Worm (Caenorhabditis elegans) whole organism, L4 larva: Measurements from ENCODE around the gene ZK470.14.

Source experiments
- F10B5.3 ChIP-seq: sonication (generic microtip); optimal IDR thresholded peaks from 2 replicates; lab custom pipeline; 2016; ENCODE audit warnings: mild to moderate bottlenecking, missing genetic modification characterization, missing compliant biosample characterization
- F49E8.2 ChIP-seq: sonication (generic microtip); optimal IDR thresholded peaks from 2 replicates; lab custom pipeline; 2016; ENCODE audit warnings: missing compliant biosample characterization, mild to moderate bottlenecking, missing genetic modification characterization, borderline replicate concordance
- T20F7.1 ChIP-seq: fragments of 200-800 bp; sonication (Bioruptor generic); optimal IDR thresholded peaks from 2 replicates; lab custom pipeline; 2018; ENCODE audit warnings: mild to moderate bottlenecking, missing genetic modification characterization, missing compliant biosample characterization
- T26A8.4 ChIP-seq: fragments of 200-800 bp; sonication (Bioruptor generic); IDR thresholded peaks from 2 replicates; pipeline ENCODE4 v1.3.6; 2022; ENCODE audit warnings: missing genetic modification characterization, missing compliant biosample characterization
- Y105C5A.15 ChIP-seq: fragments of 200-800 bp; sonication (Bioruptor generic); IDR thresholded peaks from 2 replicates; pipeline ENCODE4 v1.3.6; 2022; ENCODE audit warnings: missing genetic modification characterization, missing compliant biosample characterization
- Y5F2A.4 ChIP-seq: fragments of 200-800 bp; sonication (Bioruptor generic); optimal IDR thresholded peaks from 2 replicates; lab custom pipeline; 2018; ENCODE audit warnings: mild to moderate bottlenecking, missing genetic modification characterization, missing compliant biosample characterization
- Y75B8A.6 ChIP-seq: fragments of 200-800 bp; sonication (Bioruptor generic); IDR thresholded peaks from 2 replicates; pipeline ENCODE4 v1.3.6; 2022; ENCODE audit warnings: missing genetic modification reagents, missing genetic modification characterization, missing compliant biosample characterization
- aha-1 ChIP-seq: fragments of 150-350 bp; peaks from one replicate; lab custom pipeline; 2014; ENCODE audit warnings: missing biosample characterization, missing genetic modification characterization
- ceh-20 ChIP-seq: fragments of 200-800 bp; sonication (Bioruptor generic); IDR thresholded peaks from 2 replicates; pipeline ENCODE4 v1.3.6; 2022; ENCODE audit warnings: missing genetic modification reagents, missing genetic modification characterization, missing compliant biosample characterization
- ceh-28 ChIP-seq: fragments of 150-350 bp; optimal IDR thresholded peaks from 2 replicates; lab custom pipeline; 2014; ENCODE audit warnings: missing biosample characterization, missing genetic modification reagents, missing genetic modification characterization
- ceh-32 ChIP-seq: sonication (generic microtip); optimal IDR thresholded peaks from 2 replicates; lab custom pipeline; 2016; ENCODE audit warnings: mild to moderate bottlenecking, missing genetic modification characterization, missing compliant biosample characterization; ENCODE audit not compliant: poor library complexity
- ceh-44 ChIP-seq: fragments of 200-800 bp; sonication (Bioruptor generic); IDR thresholded peaks from 2 replicates; pipeline ENCODE4 v1.3.6; 2022; ENCODE audit warnings: missing genetic modification reagents, missing genetic modification characterization, missing compliant biosample characterization
- cey-2 ChIP-seq: sonication (generic microtip); optimal IDR thresholded peaks from 3 replicates; lab custom pipeline; 2017; ENCODE audit warnings: missing genetic modification characterization, mild to moderate bottlenecking, missing compliant biosample characterization, antibody characterized with exemption, borderline replicate concordance; ENCODE audit not compliant: insufficient read depth
- ctbp-1 ChIP-seq: fragments of 200-800 bp; sonication (Bioruptor generic); IDR thresholded peaks from 2 replicates; pipeline ENCODE4 v1.3.6; 2022; ENCODE audit warnings: missing genetic modification reagents, missing genetic modification characterization, missing compliant biosample characterization
- daf-19 ChIP-seq: fragments of 200-800 bp; sonication (Bioruptor generic); conservative IDR thresholded peaks from 2 replicates; pipeline ENCODE4 v1.3.6; 2022; ENCODE audit warnings: missing genetic modification characterization, missing compliant biosample characterization
- daf-8 ChIP-seq: fragments of 200-800 bp; sonication (Bioruptor generic); IDR thresholded peaks from 2 replicates; pipeline ENCODE4 v1.3.6; 2022; ENCODE audit warnings: missing genetic modification characterization, missing compliant biosample characterization
- dmd-6 ChIP-seq: fragments of 200-800 bp; sonication (Bioruptor generic); IDR thresholded peaks from 2 replicates; pipeline ENCODE4 v1.3.6; 2022; ENCODE audit warnings: missing genetic modification reagents, missing genetic modification characterization, missing compliant biosample characterization
- egl-27 ChIP-seq: sonication (generic microtip); optimal IDR thresholded peaks from 3 replicates; lab custom pipeline; 2017; ENCODE audit warnings: missing biosample characterization, missing genetic modification reagents, missing genetic modification characterization
- gei-8 ChIP-seq: fragments of 200-800 bp; sonication (Bioruptor generic); optimal IDR thresholded peaks from 2 replicates; lab custom pipeline; 2018; ENCODE audit warnings: mild to moderate bottlenecking, missing genetic modification characterization, missing compliant biosample characterization
- hif-1 ChIP-seq, 2 experiments: sonication (generic microtip); optimal IDR thresholded peaks; 2 replicates each; lab custom pipeline; 2016 to 2017; ENCODE audit warnings: missing compliant biosample characterization in 2 of 2, missing genetic modification characterization in 2 of 2, missing genetic modification reagents in 2 of 2, missing genotype in 2 of 2, mild to moderate bottlenecking in 1 of 2
- hlh-30 ChIP-seq: sonication (generic microtip); optimal IDR thresholded peaks from 2 replicates; lab custom pipeline; 2017; ENCODE audit warnings: antibody characterized with exemption, mild to moderate bottlenecking, missing genetic modification characterization, missing compliant biosample characterization; ENCODE audit not compliant: insufficient read depth
- lin-38 ChIP-seq: fragments of 200-800 bp; sonication (Bioruptor generic); IDR thresholded peaks from 2 replicates; pipeline ENCODE4 v1.3.6; 2022; ENCODE audit warnings: missing genetic modification reagents, missing genetic modification characterization, missing compliant biosample characterization
- lir-3 ChIP-seq: sonication (generic microtip); optimal IDR thresholded peaks from 2 replicates; lab custom pipeline; 2016; ENCODE audit warnings: mild to moderate bottlenecking, missing genetic modification characterization, missing compliant biosample characterization
- madf-5 ChIP-seq, 2 experiments: fragments of 200-800 bp; sonication (Bioruptor generic); IDR thresholded peaks; 2 replicates each; pipeline ENCODE4 v1.3.6; 2022; ENCODE audit warnings: missing compliant biosample characterization in 2 of 2, missing genetic modification characterization in 2 of 2
- madf-9 ChIP-seq: fragments of 200-800 bp; sonication (Bioruptor generic); conservative IDR thresholded peaks from 2 replicates; pipeline ENCODE4 v1.3.6; 2022; ENCODE audit warnings: missing genetic modification reagents, missing genetic modification characterization, missing compliant biosample characterization
- mdt-29 ChIP-seq: fragments of 200-800 bp; sonication (Bioruptor generic); IDR thresholded peaks from 2 replicates; pipeline ENCODE4 v1.3.6; 2022; ENCODE audit warnings: missing genetic modification reagents, missing genetic modification characterization, missing compliant biosample characterization
- mep-1 ChIP-seq: fragments of 150-350 bp; sonication (generic microtip); optimal IDR thresholded peaks from 3 replicates; lab custom pipeline; 2014; ENCODE audit warnings: missing biosample characterization, missing genetic modification characterization
- mes-2 ChIP-seq: sonication (generic microtip); optimal IDR thresholded peaks from 2 replicates; lab custom pipeline; 2016; ENCODE audit warnings: missing genotype, mild to moderate bottlenecking, missing genetic modification characterization, missing compliant biosample characterization; ENCODE audit not compliant: poor library complexity, severe bottlenecking
- mxl-2 ChIP-seq: fragments of 200-800 bp; sonication (Bioruptor generic); conservative IDR thresholded peaks from 2 replicates; pipeline ENCODE4 v1.3.6; 2022; ENCODE audit warnings: missing genetic modification reagents, missing genetic modification characterization, missing compliant biosample characterization
- nhr-11 ChIP-seq: fragments of 150-350 bp; optimal IDR thresholded peaks from 2 replicates; lab custom pipeline; 2014; ENCODE audit warnings: missing biosample characterization, missing genetic modification characterization
- nhr-237 ChIP-seq: sonication (generic microtip); optimal IDR thresholded peaks from 2 replicates; lab custom pipeline; 2017; ENCODE audit warnings: missing biosample characterization, missing genetic modification characterization
- nhr-42 ChIP-seq: fragments of 200-800 bp; sonication (Bioruptor generic); IDR thresholded peaks from 2 replicates; pipeline ENCODE4 v1.3.6; 2022; ENCODE audit warnings: missing genetic modification characterization, missing compliant biosample characterization
- nhr-48 ChIP-seq: sonication (generic microtip); optimal IDR thresholded peaks from 2 replicates; lab custom pipeline; 2016; ENCODE audit warnings: mild to moderate bottlenecking, missing genetic modification characterization, missing compliant biosample characterization
- nhr-77 ChIP-seq: fragments of 150-350 bp; optimal IDR thresholded peaks from 2 replicates; lab custom pipeline; 2014; ENCODE audit warnings: missing biosample characterization, missing genetic modification characterization
- pqm-1 ChIP-seq: sonication (generic microtip); optimal IDR thresholded peaks from 2 replicates; lab custom pipeline; 2017; ENCODE audit warnings: missing biosample characterization, missing genetic modification characterization
- set-16 ChIP-seq: fragments of 200-800 bp; sonication (Bioruptor generic); IDR thresholded peaks from 2 replicates; pipeline ENCODE4 v1.3.6; 2022; ENCODE audit warnings: missing genetic modification reagents, missing genetic modification characterization, missing compliant biosample characterization
- unc-130 ChIP-seq: sonication (generic microtip); optimal IDR thresholded peaks from 2 replicates; lab custom pipeline; 2016; ENCODE audit warnings: missing genetic modification reagents, missing genetic modification characterization, missing compliant biosample characterization
- unc-39 ChIP-seq: sonication (generic microtip); optimal IDR thresholded peaks from 2 replicates; lab custom pipeline; 2017; ENCODE audit warnings: missing biosample characterization, missing genetic modification characterization
- unc-62 ChIP-seq, 3 experiments: fragments of 150-350 bp in 1 of 3; sonication (generic microtip); optimal IDR thresholded peaks in 2 of 3; peaks in 1 of 3; 1 replicate in 1 of 3; 2 replicates in 2 of 3; lab custom pipeline; 2014 to 2017; ENCODE audit warnings: missing biosample characterization in 3 of 3, missing genetic modification characterization in 3 of 3, missing genetic modification reagents in 3 of 3, missing genotype in 1 of 3
- zfp-2 ChIP-seq: sonication (generic microtip); optimal IDR thresholded peaks from 2 replicates; lab custom pipeline; 2016; ENCODE audit warnings: mild to moderate bottlenecking, missing genetic modification characterization, missing compliant biosample characterization
- zip-11 ChIP-seq: fragments of 200-800 bp; sonication (Bioruptor generic); IDR thresholded peaks from 2 replicates; pipeline ENCODE4 v1.3.6; 2022; ENCODE audit warnings: missing genetic modification characterization, missing compliant biosample characterization
- ztf-11 ChIP-seq: fragments of 150-350 bp; optimal IDR thresholded peaks from 2 replicates; lab custom pipeline; 2014; ENCODE audit warnings: missing biosample characterization, missing genetic modification characterization
- ztf-7 ChIP-seq: fragments of 150-350 bp; optimal IDR thresholded peaks from 2 replicates; lab custom pipeline; 2014; ENCODE audit warnings: missing biosample characterization, missing genetic modification characterization

ZK470.14 gene

ce11 chrX:4190537-4191144, 23.4 kb downstream of the ZK470.14 start, which contains the start of gene vha-12 (continued):
- TF ChIP-seq unc-39 (tag; lab: Kevin White, UChicago) (no peak), unc-130 (GFP tag; lab: Kevin White, UChicago) (no peak), mxl-2 (GFP tag; lab: Robert Waterston, UW) (no peak), nhr-77 (tag; lab: Kevin White, UChicago) (peak; percentile 93), nhr-42 (peak; percentile 66), mdt-29 (GFP tag; lab: Robert Waterston, UW) (no peak), hlh-30 (tag; lab: Kevin White, UChicago) (peak; percentile 79), set-16 (GFP tag; lab: Robert Waterston, UW) (peak; percentile 77), ceh-20 (GFP tag; lab: Robert Waterston, UW) (peak; percentile 61), F49E8.2 (tag; lab: Kevin White, UChicago) (no peak), T20F7.1 (GFP tag; lab: Kevin White, UChicago) (peak; percentile 78), lin-38 (no peak), madf-9 (GFP tag; lab: Robert Waterston, UW) (0 out of 2 replicates have a peak, but pooled peaks have one; percentile 36), daf-8 (GFP tag; lab: Robert Waterston, UW) (no peak), nhr-11 (tag; lab: Kevin White, UChicago) (peak; percentile 92), mes-2 (peak; percentile 91), nhr-237 (tag; lab: Kevin White, UChicago) (no peak), Y105C5A.15 (GFP tag; lab: Robert Waterston, UW) (no peak), lir-3 (tag; lab: Kevin White, UChicago) (no peak), zfp-2 (tag; lab: Kevin White, UChicago) (peak; percentile 42), nhr-48 (peak; percentile 80), egl-27 (tag; lab: Kevin White, UChicago) (no peak), unc-62 (GFP tag; optimal IDR thresholded peaks at IDR 0.05 in 1 of 2; lab: Kevin White, UChicago) (peak in 1 of 2 experiments; percentile 99), unc-62 (tag; optimal IDR thresholded peaks at IDR 0.05; lab: Kevin White, UChicago) (no peak), ztf-11 (no peak), madf-5 (GFP tag; IDR thresholded peaks at IDR 0.05; lab: Robert Waterston, UW) (no peak), mep-1 (tag; lab: Kevin White, UChicago) (peak; percentile 96), Y5F2A.4 (no peak)

- no peak for TF ChIP-seq Y105C5A.15 (GFP tag; lab: Robert Waterston, UW)
- TF ChIP-seq aha-1 (tag; lab: Kevin White, UChicago) = peak; percentile 94
- TF ChIP-seq nhr-48 = no peak
- TF ChIP-seq unc-62 (GFP tag; optimal IDR thresholded peaks at IDR 0.05 in 1 of 2; lab: Kevin White, UChicago) = peak in 1 of 2 experiments; percentile 61
- no peak for TF ChIP-seq unc-62 (tag; optimal IDR thresholded peaks at IDR 0.05; lab: Kevin White, UChicago)
Measured at ce11 chrX:4192235-4192634, 25.0 kb downstream of the ZK470.14 start.

- TF ChIP-seq zfp-2 (tag; lab: Kevin White, UChicago) (no peak), dmd-6 (GFP tag; lab: Robert Waterston, UW) (peak; percentile 41), Y75B8A.6 (no peak), nhr-48 (peak; percentile 12), ceh-20 (GFP tag; lab: Robert Waterston, UW) (no peak), lin-38 (peak; percentile 37; the same call in 1 of the 2 replicates), hlh-30 (tag; lab: Kevin White, UChicago) (no peak), gei-8 (GFP tag; lab: Kevin White, UChicago) (no peak), ceh-28 (tag; lab: Kevin White, UChicago) (no peak), mdt-29 (GFP tag; lab: Robert Waterston, UW) (no peak), zip-11 (GFP tag; lab: Robert Waterston, UW) (no peak), ceh-44 (GFP tag; lab: Robert Waterston, UW) (no peak), daf-19 (GFP tag; lab: Robert Waterston, UW) (no peak), unc-130 (GFP tag; lab: Kevin White, UChicago) (no peak), lir-3 (tag; lab: Kevin White, UChicago) (no peak), T26A8.4 (GFP tag; lab: Robert Waterston, UW) (peak; percentile 64; the same call in 1 of the 2 replicates), pqm-1 (no peak), mxl-2 (GFP tag; lab: Robert Waterston, UW) (no peak), hif-1 (tag; optimal IDR thresholded peaks at IDR 0.05; lab: Kevin White, UChicago) (no peak), ctbp-1 (GFP tag; lab: Robert Waterston, UW) (0 out of 2 replicates have a peak, but pooled peaks have one; percentile 22), nhr-42 (no peak), T20F7.1 (GFP tag; lab: Kevin White, UChicago) (peak; percentile 58), F10B5.3 (tag; lab: Kevin White, UChicago) (no peak), ceh-32 (no peak), cey-2 (tag; lab: Kevin White, UChicago) (no peak), ztf-7 (no peak), unc-62 (GFP tag; optimal IDR thresholded peaks at IDR 0.05 in 1 of 2; lab: Kevin White, UChicago) (no peak), unc-62 (tag; optimal IDR thresholded peaks at IDR 0.05; lab: Kevin White, UChicago) (no peak)
Measured at ce11 chrX:4193080-4193479, 25.8 kb downstream of the ZK470.14 start.
